Worm (Caenorhabditis elegans): ENCODE results near the gene F25G6.1.

- peak in 1 of 2 experiments; percentile 22 for TF ChIP-seq lsy-2 (tag; optimal IDR thresholded peaks at IDR 0.05)
- no peak for TF ChIP-seq ztf-11 (tag; optimal IDR thresholded peaks at IDR 0.05)
- no peak for TF ChIP-seq unc-55 (GFP tag; optimal IDR thresholded peaks at IDR 0.05)
- no peak for TF ChIP-seq ceh-82 (tag; optimal IDR thresholded peaks at IDR 0.05)
- TF ChIP-seq zag-1 (tag; optimal IDR thresholded peaks at IDR 0.05): no peak
- no peak for TF ChIP-seq ceh-16 (tag; optimal IDR thresholded peaks at IDR 0.05)
- peak; percentile 55 for TF ChIP-seq ama-1 (optimal IDR thresholded peaks at IDR 0.05)
These were observed 36.0 kb downstream of the F25G6.1 start, which contains the start of gene fip-4 for ce11 chrV:8610633-8611404.
